Worm (Caenorhabditis elegans) whole organism, L4 larva: Measurements from ENCODE around the gene fbxc-51.

Experiments used
- R02D3.7 ChIP-seq: fragments of 150-350 bp; sonication (generic microtip); optimal IDR thresholded peaks from 3 replicates; lab custom pipeline; 2014; ENCODE audit warnings: missing biosample characterization, missing genetic modification characterization
- ama-1 ChIP-seq: fragments of 150-350 bp; optimal IDR thresholded peaks from 2 replicates; lab custom pipeline; 2014; ENCODE audit warnings: inconsistent platforms, mixed read lengths
- ces-1 ChIP-seq: fragments of 150-350 bp; sonication (generic microtip); optimal IDR thresholded peaks from 4 replicates; lab custom pipeline; 2014; ENCODE audit warnings: missing biosample characterization, missing genetic modification reagents, missing genetic modification characterization
- egl-27 ChIP-seq: sonication (generic microtip); optimal IDR thresholded peaks from 3 replicates; lab custom pipeline; 2017; ENCODE audit warnings: missing biosample characterization, missing genetic modification reagents, missing genetic modification characterization
- fkh-10 ChIP-seq: fragments of 150-350 bp; optimal IDR thresholded peaks from 2 replicates; lab custom pipeline; 2014; ENCODE audit warnings: missing biosample characterization, missing genetic modification reagents, missing genetic modification characterization
- fos-1 ChIP-seq: fragments of 150-350 bp; optimal IDR thresholded peaks from 2 replicates; lab custom pipeline; 2014; ENCODE audit warnings: missing biosample characterization, missing genetic modification characterization
- nhr-11 ChIP-seq: fragments of 150-350 bp; optimal IDR thresholded peaks from 2 replicates; lab custom pipeline; 2014; ENCODE audit warnings: missing biosample characterization, missing genetic modification characterization
- snpc-1.2 ChIP-seq: fragments of 200-800 bp; sonication (Bioruptor generic); IDR thresholded peaks from 2 replicates; pipeline ENCODE4 v1.3.6; 2022; ENCODE audit warnings: missing genetic modification reagents, missing genetic modification characterization, missing compliant biosample characterization
- spr-3 ChIP-seq: fragments of 200-800 bp; sonication (Bioruptor generic); optimal IDR thresholded peaks from 2 replicates; lab custom pipeline; 2018; ENCODE audit warnings: mild to moderate bottlenecking, missing genetic modification characterization, missing compliant biosample characterization
- ztf-11 ChIP-seq: fragments of 150-350 bp; optimal IDR thresholded peaks from 2 replicates; lab custom pipeline; 2014; ENCODE audit warnings: missing biosample characterization, missing genetic modification characterization

DNA sequence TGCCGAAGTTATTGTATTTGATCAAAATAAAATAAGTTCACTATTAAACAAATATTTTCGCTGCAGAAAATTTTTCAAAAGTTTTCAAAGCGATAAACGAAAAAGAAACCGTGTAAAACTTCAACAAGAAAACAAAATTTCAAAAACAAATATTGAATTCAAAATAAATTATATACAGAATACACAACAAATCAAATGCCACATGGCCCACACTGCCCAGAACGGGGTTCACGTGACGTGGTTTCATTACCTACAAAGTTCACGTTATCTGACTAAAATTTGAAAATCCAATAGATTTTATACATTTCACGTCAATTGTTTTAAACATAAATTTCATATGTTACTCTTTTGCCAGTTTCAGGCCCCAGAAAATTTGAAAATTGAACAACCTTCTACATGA is 48.1 kb upstream of the fbxc-51 start, which contains the start of gene F46F5.7:
- no peak for TF ChIP-seq ces-1 (GFP tag; lab: Kevin White, UChicago)
- no peak for TF ChIP-seq spr-3 (GFP tag; lab: Kevin White, UChicago)
- no peak for TF ChIP-seq egl-27 (tag; lab: Kevin White, UChicago)
- no peak for TF ChIP-seq R02D3.7
- no peak for TF ChIP-seq nhr-11 (tag; lab: Kevin White, UChicago)
- no peak for TF ChIP-seq snpc-1.2 (GFP tag; lab: Robert Waterston, UW)
- no peak for TF ChIP-seq ama-1 (lab: Kevin White, UChicago)
- no peak for TF ChIP-seq fos-1 (tag; lab: Kevin White, UChicago)
- no peak for TF ChIP-seq ztf-11 (tag; lab: Kevin White, UChicago)
- no peak for TF ChIP-seq fkh-10 (GFP tag; lab: Kevin White, UChicago)
